Fruit fly (Drosophila melanogaster) whole organism, prepupa: Measurements from ENCODE around the gene GCS2alpha.

ENCODE experiments used
- Blimp-1 ChIP-seq: fragments of 200-800 bp; sonication (Bioruptor generic); optimal IDR thresholded peaks from 3 replicates; lab custom pipeline; 2017; ENCODE audit warnings: missing biosample characterization, missing genetic modification characterization, mild to moderate bottlenecking, moderate library complexity, missing genetic modification reagents
- CG10631 ChIP-seq: fragments of 200-800 bp; sonication (Bioruptor generic); optimal IDR thresholded peaks from 2 replicates; lab custom pipeline; 2016; ENCODE audit warnings: missing biosample characterization, missing genetic modification characterization
- CG11294 ChIP-seq: fragments of 200-800 bp; sonication (Bioruptor generic); IDR thresholded peaks from 2 replicates; pipeline ENCODE4 v1.3.6; 2022; ENCODE audit warnings: missing biosample characterization, missing genetic modification characterization
- CG11902 ChIP-seq: fragments of 200-800 bp; sonication (Bioruptor generic); optimal IDR thresholded peaks from 3 replicates; lab custom pipeline; 2016; ENCODE audit warnings: missing biosample characterization, missing genetic modification characterization
- CG15336 ChIP-seq: fragments of 200-800 bp; sonication (Bioruptor generic); IDR thresholded peaks from 2 replicates; pipeline ENCODE4 v1.3.6; 2022; ENCODE audit warnings: missing biosample characterization, missing genetic modification characterization
- CG1621 ChIP-seq: fragments of 200-800 bp; sonication (Bioruptor generic); optimal IDR thresholded peaks from 3 replicates; lab custom pipeline; 2018; ENCODE audit warnings: missing biosample characterization, mild to moderate bottlenecking, missing genetic modification characterization
- CG3032 ChIP-seq: fragments of 200-800 bp; optimal IDR thresholded peaks from 2 replicates; lab custom pipeline; 2019; ENCODE audit warnings: missing biosample characterization, mild to moderate bottlenecking, missing genetic modification characterization, moderate library complexity
- CG32006 ChIP-seq: fragments of 200-800 bp; sonication (Bioruptor generic); optimal IDR thresholded peaks from 3 replicates; lab custom pipeline; 2017; ENCODE audit warnings: missing biosample characterization, mild to moderate bottlenecking, missing genetic modification characterization
- CG3919 ChIP-seq: fragments of 200-800 bp; sonication (Bioruptor generic); optimal IDR thresholded peaks from 3 replicates; lab custom pipeline; 2016; ENCODE audit warnings: missing biosample characterization, missing genetic modification characterization
- CG4318 ChIP-seq: fragments of 200-800 bp; sonication (Bioruptor generic); optimal IDR thresholded peaks from 3 replicates; lab custom pipeline; 2017; ENCODE audit warnings: missing biosample characterization, mild to moderate bottlenecking, missing genetic modification characterization
- CG6163 ChIP-seq: fragments of 200-800 bp; sonication (Bioruptor generic); IDR thresholded peaks from 3 replicates; pipeline ENCODE4 v1.3.6; 2022; ENCODE audit warnings: missing biosample characterization, missing genetic modification characterization
- CG6276 ChIP-seq: fragments of 200-800 bp; sonication (Bioruptor generic); optimal IDR thresholded peaks from 2 replicates; lab custom pipeline; 2017; ENCODE audit warnings: missing biosample characterization, mild to moderate bottlenecking, missing genetic modification characterization
- CG6792 ChIP-seq: fragments of 200-800 bp; sonication (Bioruptor generic); optimal IDR thresholded peaks from 3 replicates; lab custom pipeline; 2016; ENCODE audit warnings: missing biosample characterization, missing genetic modification characterization
- CG6808 ChIP-seq: fragments of 200-800 bp; sonication (Bioruptor generic); optimal IDR thresholded peaks from 3 replicates; lab custom pipeline; 2017; ENCODE audit warnings: missing biosample characterization, missing genetic modification characterization, mild to moderate bottlenecking, moderate library complexity, missing genetic modification reagents
- CG6854 ChIP-seq: fragments of 200-800 bp; sonication (Bioruptor generic); optimal IDR thresholded peaks from 2 replicates; lab custom pipeline; 2017; ENCODE audit warnings: missing biosample characterization, mild to moderate bottlenecking, missing genetic modification characterization
- CG7368 ChIP-seq: fragments of 200-800 bp; sonication (Bioruptor generic); optimal IDR thresholded peaks from 3 replicates; lab custom pipeline; 2016; ENCODE audit warnings: missing biosample characterization, missing genetic modification characterization
- CG8119 ChIP-seq: fragments of 200-800 bp; sonication (Bioruptor generic); IDR thresholded peaks from 3 replicates; pipeline ENCODE4 v1.3.6; 2022; ENCODE audit warnings: missing biosample characterization, missing genetic modification characterization
- CG8632 ChIP-seq: fragments of 200-800 bp; sonication (Bioruptor generic); optimal IDR thresholded peaks from 3 replicates; lab custom pipeline; 2016; ENCODE audit warnings: missing biosample characterization, missing genetic modification characterization
- CG9139 ChIP-seq: fragments of 200-800 bp; sonication (Bioruptor generic); optimal IDR thresholded peaks from 3 replicates; lab custom pipeline; 2017; ENCODE audit warnings: missing biosample characterization, mild to moderate bottlenecking, missing genetic modification characterization
- Eip75B ChIP-seq: fragments of 200-800 bp; sonication (Bioruptor generic); optimal IDR thresholded peaks from 3 replicates; lab custom pipeline; 2016; ENCODE audit warnings: missing biosample characterization, missing genetic modification characterization
- Eip78C ChIP-seq: fragments of 200-800 bp; sonication (Bioruptor generic); peaks from one replicate; lab custom pipeline; 2016; ENCODE audit warnings: missing biosample characterization, missing genetic modification characterization
- Eip93F ChIP-seq: fragments of 200-800 bp; sonication (Bioruptor generic); optimal IDR thresholded peaks from 2 replicates; lab custom pipeline; 2016; ENCODE audit warnings: missing biosample characterization, mild to moderate bottlenecking, missing genetic modification characterization
- Ets21C ChIP-seq: fragments of 200-800 bp; sonication (Bioruptor generic); optimal IDR thresholded peaks from 3 replicates; lab custom pipeline; 2016; ENCODE audit warnings: missing biosample characterization, missing genetic modification characterization
- Ets96B ChIP-seq: fragments of 200-800 bp; optimal IDR thresholded peaks from 2 replicates; lab custom pipeline; 2019; ENCODE audit warnings: missing biosample characterization, mild to moderate bottlenecking, missing genetic modification characterization, moderate library complexity
- Gug ChIP-seq: fragments of 200-800 bp; sonication (Bioruptor generic); IDR thresholded peaks from 2 replicates; pipeline ENCODE4 v1.3.6; 2022; ENCODE audit warnings: missing biosample characterization, missing genetic modification characterization
- Hr39 ChIP-seq: fragments of 200-800 bp; sonication (Bioruptor generic); optimal IDR thresholded peaks from 2 replicates; lab custom pipeline; 2016; ENCODE audit warnings: missing biosample characterization, missing genetic modification characterization
- Hr4 ChIP-seq: fragments of 200-800 bp; sonication (Bioruptor generic); optimal IDR thresholded peaks from 3 replicates; lab custom pipeline; 2016; ENCODE audit warnings: missing biosample characterization, missing genetic modification characterization
- Met ChIP-seq: fragments of 200-800 bp; sonication (Bioruptor generic); optimal IDR thresholded peaks from 3 replicates; lab custom pipeline; 2016; ENCODE audit warnings: missing biosample characterization, missing genetic modification characterization
- OdsH ChIP-seq: fragments of 200-800 bp; sonication (Bioruptor generic); optimal IDR thresholded peaks from 3 replicates; lab custom pipeline; 2016; ENCODE audit warnings: missing biosample characterization, missing genetic modification characterization
- Sox102F ChIP-seq: fragments of 200-800 bp; sonication (Bioruptor generic); optimal IDR thresholded peaks from 2 replicates; lab custom pipeline; 2016; ENCODE audit warnings: missing biosample characterization, mild to moderate bottlenecking, missing genetic modification characterization
- Sox14 ChIP-seq: fragments of 200-800 bp; sonication (Bioruptor generic); optimal IDR thresholded peaks from 3 replicates; lab custom pipeline; 2016; ENCODE audit warnings: missing biosample characterization, missing genetic modification characterization
- achi ChIP-seq: fragments of 200-800 bp; sonication (Bioruptor generic); optimal IDR thresholded peaks from 3 replicates; lab custom pipeline; 2016; ENCODE audit warnings: missing biosample characterization, missing genetic modification characterization
- acj6 ChIP-seq: fragments of 200-800 bp; sonication (Bioruptor generic); optimal IDR thresholded peaks from 3 replicates; lab custom pipeline; 2016; ENCODE audit warnings: missing biosample characterization, missing genetic modification characterization
- dac ChIP-seq: fragments of 200-800 bp; sonication (Bioruptor generic); optimal IDR thresholded peaks from 2 replicates; lab custom pipeline; 2017; ENCODE audit warnings: missing biosample characterization, mild to moderate bottlenecking, missing genetic modification characterization
- dsx ChIP-seq: fragments of 200-800 bp; optimal IDR thresholded peaks from 3 replicates; lab custom pipeline; 2019; ENCODE audit warnings: missing biosample characterization, mild to moderate bottlenecking, missing genetic modification characterization, moderate library complexity; ENCODE audit not compliant: poor library complexity, severe bottlenecking
- eg ChIP-seq: fragments of 200-800 bp; sonication (Bioruptor generic); IDR thresholded peaks from 3 replicates; pipeline ENCODE4 v1.3.6; 2022; ENCODE audit warnings: missing biosample characterization, missing genetic modification characterization
- esn ChIP-seq: fragments of 200-800 bp; sonication (Bioruptor generic); optimal IDR thresholded peaks from 2 replicates; lab custom pipeline; 2016; ENCODE audit warnings: missing biosample characterization, mild to moderate bottlenecking, missing genetic modification characterization, moderate library complexity
- fd59A ChIP-seq: fragments of 200-800 bp; sonication (Bioruptor generic); optimal IDR thresholded peaks from 2 replicates; lab custom pipeline; 2017; ENCODE audit warnings: missing biosample characterization, mild to moderate bottlenecking, missing genetic modification characterization, missing genetic modification reagents
- fd85E ChIP-seq: fragments of 200-800 bp; sonication (Bioruptor generic); optimal IDR thresholded peaks from 3 replicates; lab custom pipeline; 2016; ENCODE audit warnings: missing biosample characterization, missing genetic modification characterization
- fkh ChIP-seq: fragments of 200-800 bp; sonication (Bioruptor generic); optimal IDR thresholded peaks from 3 replicates; lab custom pipeline; 2017; ENCODE audit warnings: missing biosample characterization, mild to moderate bottlenecking, missing genetic modification characterization, moderate library complexity
- lz ChIP-seq: fragments of 200-800 bp; sonication (Bioruptor generic); optimal IDR thresholded peaks from 3 replicates; lab custom pipeline; 2016; ENCODE audit warnings: missing biosample characterization, missing genetic modification characterization
- net ChIP-seq: fragments of 200-800 bp; sonication (Bioruptor generic); optimal IDR thresholded peaks from 3 replicates; lab custom pipeline; 2016; ENCODE audit warnings: missing biosample characterization, missing genetic modification characterization
- salr ChIP-seq, 2 experiments: fragments of 200-800 bp; sonication (Bioruptor generic); optimal IDR thresholded peaks; 3 replicates each; lab custom pipeline; 2016 to 2018; ENCODE audit warnings: missing biosample characterization in 2 of 2, missing genetic modification characterization in 2 of 2, mild to moderate bottlenecking in 1 of 2
- spab ChIP-seq: fragments of 200-800 bp; sonication (Bioruptor generic); optimal IDR thresholded peaks from 2 replicates; lab custom pipeline; 2017; ENCODE audit warnings: missing biosample characterization, mild to moderate bottlenecking, missing genetic modification characterization, missing genetic modification reagents
- ss ChIP-seq, 2 experiments: fragments of 200-800 bp; sonication (Bioruptor generic); optimal IDR thresholded peaks; 2 replicates in 1 of 2; 3 replicates in 1 of 2; lab custom pipeline; 2017 to 2018; ENCODE audit warnings: mild to moderate bottlenecking in 2 of 2, missing biosample characterization in 2 of 2, missing genetic modification characterization in 2 of 2, moderate library complexity in 1 of 2
- svp ChIP-seq: fragments of 200-800 bp; sonication (Bioruptor generic); peaks from one replicate; lab custom pipeline; 2016; ENCODE audit warnings: missing biosample characterization, missing genetic modification characterization
- vri ChIP-seq: fragments of 200-800 bp; sonication (Bioruptor generic); optimal IDR thresholded peaks from 3 replicates; lab custom pipeline; 2016; ENCODE audit warnings: missing biosample characterization, mild to moderate bottlenecking, missing genetic modification characterization

The GCS2alpha gene

DNA sequence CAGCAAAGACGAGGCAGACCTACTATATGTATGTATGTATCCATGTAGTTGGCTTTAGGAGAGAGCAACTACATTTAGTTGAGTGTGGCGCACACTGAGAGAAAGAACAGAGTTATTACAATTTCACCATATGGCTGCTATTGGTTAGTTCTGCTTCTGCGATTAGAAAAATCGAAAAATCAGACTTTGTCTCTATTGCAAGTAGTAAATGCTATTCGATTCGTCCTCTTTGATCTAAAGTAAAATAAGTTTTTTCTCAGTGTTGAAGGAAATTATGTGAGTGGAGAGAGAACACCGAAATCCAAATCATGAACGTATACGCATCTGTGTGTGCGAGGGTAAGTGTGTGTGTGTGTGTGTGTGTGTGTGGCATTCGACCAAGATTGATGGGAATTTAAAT is 11.2 kb downstream of the GCS2alpha start (continued):
- peak; percentile 93 for TF ChIP-seq CG3919 (GFP tag; lab: Kevin White, UChicago)
- peak; percentile 54 for TF ChIP-seq lz
- TF ChIP-seq Blimp-1 (GFP tag; lab: Kevin White, UChicago): peak; percentile 53
- peak; percentile 91 for TF ChIP-seq CG7368 (GFP tag; lab: Kevin White, UChicago)
- peak; percentile 13 for TF ChIP-seq fkh
- peak; percentile 80 for TF ChIP-seq CG6808 (GFP tag; lab: Kevin White, UChicago)
- TF ChIP-seq CG11902 (GFP tag; lab: Kevin White, UChicago): peak; percentile 84
- peak; percentile 82 for TF ChIP-seq Hr4 (GFP tag; lab: Kevin White, UChicago)
- peak; percentile 71 for TF ChIP-seq net (GFP tag; lab: Kevin White, UChicago)
- peak; percentile 67 for TF ChIP-seq fd85E (GFP tag; lab: Kevin White, UChicago)

- TF ChIP-seq CG8119 (GFP tag; lab: Robert Waterston, UW): peak; percentile 53; the same call in 1 of the 3 replicates
- TF ChIP-seq net (GFP tag; lab: Kevin White, UChicago): peak; percentile 16
- no peak for TF ChIP-seq vri (GFP tag; lab: Kevin White, UChicago)
- TF ChIP-seq fd59A (GFP tag; lab: Kevin White, UChicago): peak; percentile 68
- TF ChIP-seq Eip93F: no peak
- no peak for TF ChIP-seq fkh
- TF ChIP-seq Eip75B (GFP tag; lab: Kevin White, UChicago): peak; percentile 46
- peak; percentile 76 for TF ChIP-seq svp (GFP tag; lab: Kevin White, UChicago)
- peak; percentile 46 for TF ChIP-seq dsx (GFP tag; lab: Kevin White, UChicago)
- no peak for TF ChIP-seq Blimp-1 (GFP tag; lab: Kevin White, UChicago)
- peak; percentile 30 for TF ChIP-seq achi
- peak; percentile 85 for TF ChIP-seq Eip78C (GFP tag; lab: Kevin White, UChicago)
- peak; percentile 44; the same call in 2 of the 3 replicates for TF ChIP-seq eg (GFP tag; lab: Robert Waterston, UW)
- peak; percentile 70 for TF ChIP-seq CG3032
- TF ChIP-seq esn: peak; percentile 18
- TF ChIP-seq salr (GFP tag; optimal IDR thresholded peaks at IDR 0.05; lab: Kevin White, UChicago): peak; percentile 41 to 46
- TF ChIP-seq CG9139 (GFP tag; lab: Kevin White, UChicago): peak; percentile 42
- TF ChIP-seq Hr39 (GFP tag; lab: Kevin White, UChicago): peak; percentile 36
- TF ChIP-seq ss (GFP tag; optimal IDR thresholded peaks at IDR 0.05; lab: Kevin White, UChicago): peak; percentile 62 to 76
- peak; percentile 77 for TF ChIP-seq CG6808 (GFP tag; lab: Kevin White, UChicago)
- peak; percentile 57 for TF ChIP-seq CG6792 (GFP tag; lab: Kevin White, UChicago)
- TF ChIP-seq Sox14 (GFP tag; lab: Kevin White, UChicago): peak; percentile 32
- peak; percentile 73 for TF ChIP-seq CG32006 (GFP tag; lab: Kevin White, UChicago)
- peak; percentile 62 for TF ChIP-seq CG1621
- peak; percentile 18 for TF ChIP-seq fd85E (GFP tag; lab: Kevin White, UChicago)
- peak; percentile 57; the same call in 1 of the 2 replicates for TF ChIP-seq CG11294 (GFP tag; lab: Robert Waterston, UW)
- peak; percentile 59 for TF ChIP-seq Ets96B (tag; lab: Kevin White, UChicago)
- TF ChIP-seq CG7368 (GFP tag; lab: Kevin White, UChicago): peak; percentile 68
- peak; percentile 52 for TF ChIP-seq acj6 (GFP tag; lab: Kevin White, UChicago)
- peak; percentile 49 for TF ChIP-seq CG4318 (GFP tag; lab: Kevin White, UChicago)
- TF ChIP-seq dac: peak; percentile 24
- TF ChIP-seq spab (GFP tag; lab: Kevin White, UChicago): peak; percentile 65
- TF ChIP-seq CG6854 (GFP tag; lab: Kevin White, UChicago): no peak
- TF ChIP-seq Hr4 (GFP tag; lab: Kevin White, UChicago): peak; percentile 34
- TF ChIP-seq Met: peak; percentile 26
- peak; percentile 50 for TF ChIP-seq CG15336 (GFP tag; lab: Robert Waterston, UW)
- peak; percentile 36 for TF ChIP-seq CG6276 (GFP tag; lab: Kevin White, UChicago)
- peak; percentile 44 for TF ChIP-seq CG10631 (GFP tag; lab: Kevin White, UChicago)
- TF ChIP-seq CG3919 (GFP tag; lab: Kevin White, UChicago): peak; percentile 61
- peak; percentile 62 for TF ChIP-seq OdsH
- peak; percentile 44 for TF ChIP-seq lz
- peak; percentile 1 for TF ChIP-seq CG8632 (GFP tag; lab: Kevin White, UChicago)
- no peak for TF ChIP-seq Ets21C (GFP tag; lab: Kevin White, UChicago)
- TF ChIP-seq CG11902 (GFP tag; lab: Kevin White, UChicago): peak; percentile 34
- peak; percentile 63 for TF ChIP-seq CG6163 (GFP tag; lab: Robert Waterston, UW)
- TF ChIP-seq Sox102F (GFP tag; lab: Kevin White, UChicago): peak; percentile 19
- TF ChIP-seq Gug: 0 out of 2 replicates have a peak, but pooled peaks have one; percentile 27
Measured at dm6 chrX:21591990-21592389, 13.1 kb downstream of the GCS2alpha start.
